Worm (Caenorhabditis elegans) whole organism, late embryonic: Measurements from ENCODE around the gene zag-1.

ENCODE experiments used
- ama-1 ChIP-seq: fragments of 150-350 bp; optimal IDR thresholded peaks from 2 replicates; lab custom pipeline; 2014
- ceh-18 ChIP-seq: sonication (generic microtip); optimal IDR thresholded peaks from 2 replicates; lab custom pipeline; 2016; ENCODE audit warnings: missing genetic modification characterization, missing compliant biosample characterization
- ceh-9 ChIP-seq: sonication (generic microtip); optimal IDR thresholded peaks from 2 replicates; lab custom pipeline; 2016; ENCODE audit warnings: mild to moderate bottlenecking, missing genetic modification characterization, inconsistent platforms, missing compliant biosample characterization
- dmd-4 ChIP-seq: sonication (generic microtip); optimal IDR thresholded peaks from 2 replicates; lab custom pipeline; 2016; ENCODE audit warnings: borderline replicate concordance, missing genetic modification characterization, missing compliant biosample characterization
- dve-1 ChIP-seq: sonication (generic microtip); optimal IDR thresholded peaks from 2 replicates; lab custom pipeline; 2017; ENCODE audit warnings: antibody characterized with exemption, mild to moderate bottlenecking, missing genetic modification characterization, missing compliant biosample characterization
- elt-4 ChIP-seq: sonication (generic microtip); optimal IDR thresholded peaks from 2 replicates; lab custom pipeline; 2016; ENCODE audit warnings: missing genetic modification characterization, missing compliant biosample characterization
- eyg-1 ChIP-seq: sonication (generic microtip); optimal IDR thresholded peaks from 2 replicates; lab custom pipeline; 2016; ENCODE audit warnings: missing genotype, missing genetic modification characterization, missing compliant biosample characterization
- hlh-30 ChIP-seq: sonication (generic microtip); optimal IDR thresholded peaks from 2 replicates; lab custom pipeline; 2017; ENCODE audit warnings: antibody characterized with exemption, missing genetic modification characterization, missing compliant biosample characterization; ENCODE audit not compliant: insufficient read depth
- nfya-1 ChIP-seq: sonication (generic microtip); optimal IDR thresholded peaks from 2 replicates; lab custom pipeline; 2017; ENCODE audit warnings: missing genetic modification characterization, mild to moderate bottlenecking, missing compliant biosample characterization, antibody characterized with exemption, moderate library complexity
- odd-2 ChIP-seq: sonication (generic microtip); optimal IDR thresholded peaks from 2 replicates; lab custom pipeline; 2017; ENCODE audit warnings: antibody characterized with exemption, mild to moderate bottlenecking, missing genetic modification characterization, missing compliant biosample characterization
- pha-4 ChIP-seq: fragments of 150-350 bp; optimal IDR thresholded peaks from 2 replicates; lab custom pipeline; 2018; ENCODE audit warnings: missing biosample characterization, missing genetic modification reagents, missing genetic modification characterization
- ttx-3 ChIP-seq: sonication (generic microtip); optimal IDR thresholded peaks from 2 replicates; lab custom pipeline; 2016; ENCODE audit warnings: missing genetic modification reagents, missing genetic modification characterization, missing compliant biosample characterization
- unc-3 ChIP-seq, 2 experiments: fragments of 200-800 bp in 1 of 2; sonication (Bioruptor generic) in 1 of 2; sonication (generic microtip) in 1 of 2; conservative IDR thresholded peaks in 1 of 2; optimal IDR thresholded peaks in 1 of 2; 2 replicates each; pipeline versions ENCODE4 v1.3.6 to Lab custom; 2016 to 2022; ENCODE audit warnings: missing compliant biosample characterization in 2 of 2, missing genetic modification characterization in 2 of 2, missing genetic modification reagents in 1 of 2
- ztf-16 ChIP-seq: sonication (generic microtip); optimal IDR thresholded peaks from 2 replicates; lab custom pipeline; 2017; ENCODE audit warnings: missing genetic modification characterization, missing compliant biosample characterization

ce11 chrIV:3814553-3815258 lies 40.9 kb upstream of the zag-1 start:
- no peak for TF ChIP-seq ceh-9 (tag; lab: Kevin White, UChicago)
- no peak for TF ChIP-seq nfya-1
- no peak for TF ChIP-seq dve-1 (tag; lab: Kevin White, UChicago)
- TF ChIP-seq elt-4 (tag; lab: Kevin White, UChicago) = no peak
- no peak for TF ChIP-seq eyg-1 (tag; lab: Kevin White, UChicago)
- TF ChIP-seq pha-4 = no peak
- no peak for TF ChIP-seq ama-1 (lab: Kevin White, UChicago)
- no peak for TF ChIP-seq hlh-30 (tag; lab: Kevin White, UChicago)
- TF ChIP-seq ttx-3 (tag; lab: Kevin White, UChicago) = no peak
- TF ChIP-seq odd-2 = no peak
- TF ChIP-seq ceh-18 (tag; lab: Kevin White, UChicago) = no peak
- no peak for TF ChIP-seq dmd-4
- no peak for TF ChIP-seq ztf-16 (tag; lab: Kevin White, UChicago)
- TF ChIP-seq unc-3 (GFP tag; conservative IDR thresholded peaks at IDR 0.05; lab: Robert Waterston, UW) = no peak
- no peak for TF ChIP-seq unc-3 (tag; optimal IDR thresholded peaks at IDR 0.05; lab: Kevin White, UChicago)
